Fruit fly (Drosophila melanogaster) whole organism, embryonic: Measurements from ENCODE around the gene CG44040.
A peak's percentile ranks its signal among the peaks of the same experiment; 100 is the strongest.

Source experiments
- CG10147 ChIP-seq: fragments of 200-800 bp; sonication (Bioruptor generic); optimal IDR thresholded peaks from 2 replicates; lab custom pipeline; 2019; ENCODE audit warnings: missing biosample characterization, mild to moderate bottlenecking, missing genetic modification characterization, moderate library complexity
- CG10267 ChIP-seq: fragments of 200-800 bp; sonication (Bioruptor generic); optimal IDR thresholded peaks from 2 replicates; lab custom pipeline; 2018; ENCODE audit warnings: missing biosample characterization, mild to moderate bottlenecking, missing genetic modification characterization, moderate library complexity
- CG11085 ChIP-seq: fragments of 200-800 bp; sonication (Bioruptor generic); IDR thresholded peaks from 2 replicates; pipeline ENCODE4 v1.3.6; 2022; ENCODE audit warnings: missing biosample characterization, missing genetic modification characterization
- CG11723 ChIP-seq: fragments of 200-800 bp; sonication (Bioruptor generic); optimal IDR thresholded peaks from 2 replicates; lab custom pipeline; 2017; ENCODE audit warnings: missing biosample characterization, mild to moderate bottlenecking, missing genetic modification characterization
- CG13287 ChIP-seq: fragments of 200-800 bp; sonication (Bioruptor generic); IDR thresholded peaks from 2 replicates; pipeline ENCODE4 v1.3.6; 2022; ENCODE audit warnings: missing biosample characterization, missing genetic modification characterization; ENCODE audit not compliant: partially characterized antibody
- CG13424 ChIP-seq: fragments of 200-800 bp; sonication (Bioruptor generic); optimal IDR thresholded peaks from 2 replicates; lab custom pipeline; 2019; ENCODE audit warnings: missing biosample characterization, mild to moderate bottlenecking, missing genetic modification characterization, moderate library complexity
- CG13775 ChIP-seq: fragments of 200-800 bp; sonication (Bioruptor generic); optimal IDR thresholded peaks from 3 replicates; lab custom pipeline; 2017; ENCODE audit warnings: missing biosample characterization, mild to moderate bottlenecking, missing genetic modification characterization
- CG14860 ChIP-seq: fragments of 200-800 bp; sonication (Bioruptor generic); IDR thresholded peaks from 3 replicates; pipeline ENCODE4 v1.3.6; 2022; ENCODE audit warnings: missing biosample characterization, missing genetic modification characterization; ENCODE audit not compliant: partially characterized antibody
- CG15514 ChIP-seq: fragments of 200-800 bp; sonication (Bioruptor generic); optimal IDR thresholded peaks from 3 replicates; lab custom pipeline; 2017; ENCODE audit warnings: missing biosample characterization, missing genetic modification characterization, mild to moderate bottlenecking, moderate library complexity, missing genetic modification reagents
- CG1603 ChIP-seq: fragments of 200-800 bp; sonication (Bioruptor generic); optimal IDR thresholded peaks from 2 replicates; lab custom pipeline; 2019; ENCODE audit warnings: missing biosample characterization, mild to moderate bottlenecking, missing genetic modification characterization, moderate library complexity
- CG17829 ChIP-seq: fragments of 200-800 bp; optimal IDR thresholded peaks from 2 replicates; lab custom pipeline; 2019; ENCODE audit warnings: missing biosample characterization, mild to moderate bottlenecking, missing genetic modification characterization, moderate library complexity
- CG18476 ChIP-seq: fragments of 200-800 bp; sonication (Bioruptor generic); optimal IDR thresholded peaks from 2 replicates; lab custom pipeline; 2016; ENCODE audit warnings: missing biosample characterization, mild to moderate bottlenecking, missing genetic modification characterization
- CG2889 ChIP-seq: fragments of 200-800 bp; sonication (Bioruptor generic); IDR thresholded peaks from 3 replicates; pipeline ENCODE4 v1.3.6; 2022; ENCODE audit warnings: missing biosample characterization, missing genetic modification characterization
- CG30020 ChIP-seq: fragments of 200-800 bp; optimal IDR thresholded peaks from 2 replicates; lab custom pipeline; 2019; ENCODE audit warnings: missing biosample characterization, mild to moderate bottlenecking, missing genetic modification characterization, moderate library complexity
- CG30403 ChIP-seq: fragments of 200-800 bp; sonication (Bioruptor generic); optimal IDR thresholded peaks from 3 replicates; lab custom pipeline; 2016; ENCODE audit warnings: missing biosample characterization, missing genetic modification characterization
- CG31224 ChIP-seq: fragments of 200-800 bp; sonication (Bioruptor generic); IDR thresholded peaks from 2 replicates; pipeline ENCODE4 v1.3.6; 2022; ENCODE audit warnings: missing biosample characterization, missing genetic modification characterization
- CG33557 ChIP-seq: fragments of 200-800 bp; sonication (Bioruptor generic); optimal IDR thresholded peaks from 2 replicates; lab custom pipeline; 2019; ENCODE audit warnings: missing biosample characterization, mild to moderate bottlenecking, missing genetic modification characterization, moderate library complexity
- CG3847 ChIP-seq: fragments of 200-800 bp; sonication (Bioruptor generic); IDR thresholded peaks from 2 replicates; pipeline ENCODE4 v1.3.6; 2022; ENCODE audit warnings: missing biosample characterization, missing genetic modification characterization
- CG43689 ChIP-seq: fragments of 200-800 bp; sonication (Bioruptor generic); IDR thresholded peaks from 2 replicates; pipeline ENCODE4 v1.3.6; 2022; ENCODE audit warnings: missing biosample characterization, missing genetic modification characterization
- CG4424 ChIP-seq: fragments of 200-800 bp; sonication (Bioruptor generic); optimal IDR thresholded peaks from 3 replicates; lab custom pipeline; 2016; ENCODE audit warnings: missing biosample characterization, missing genetic modification characterization
- CG8944 ChIP-seq: fragments of 200-800 bp; sonication (Bioruptor generic); optimal IDR thresholded peaks from 3 replicates; lab custom pipeline; 2016; ENCODE audit warnings: missing biosample characterization, missing genetic modification characterization
- CG9215 ChIP-seq: fragments of 200-800 bp; sonication (Bioruptor generic); IDR thresholded peaks from 2 replicates; pipeline ENCODE4 v1.3.6; 2022; ENCODE audit warnings: missing biosample characterization, missing genetic modification characterization
- CTCF ChIP-seq: fragments of 200-800 bp; sonication (Bioruptor generic); optimal IDR thresholded peaks from 2 replicates; lab custom pipeline; 2017; ENCODE audit warnings: missing biosample characterization, mild to moderate bottlenecking, missing genetic modification characterization, moderate library complexity
- Dbx ChIP-seq: fragments of 200-800 bp; sonication (Bioruptor generic); IDR thresholded peaks from 3 replicates; pipeline ENCODE4 v1.3.6; 2022; ENCODE audit warnings: missing biosample characterization, missing genetic modification characterization
- E2f2 ChIP-seq: fragments of 200-800 bp; sonication (Bioruptor generic); IDR thresholded peaks from 2 replicates; pipeline ENCODE4 v1.3.6; 2022; ENCODE audit warnings: missing biosample characterization, missing genetic modification characterization
- Hr39 ChIP-seq: fragments of >200 bp; optimal IDR thresholded peaks from 2 replicates; lab custom pipeline; 2017
- Hsf ChIP-seq: fragments of 200-800 bp; sonication (Bioruptor generic); optimal IDR thresholded peaks from 3 replicates; lab custom pipeline; 2016; ENCODE audit warnings: missing biosample characterization, missing genetic modification characterization
- Max ChIP-seq: fragments of 200-800 bp; sonication (Bioruptor generic); optimal IDR thresholded peaks from 2 replicates; lab custom pipeline; 2016; ENCODE audit warnings: missing biosample characterization, mild to moderate bottlenecking, missing genetic modification characterization
- Nf-YB ChIP-seq: fragments of 200-800 bp; sonication (Bioruptor generic); optimal IDR thresholded peaks from 3 replicates; lab custom pipeline; 2019; ENCODE audit warnings: missing biosample characterization, mild to moderate bottlenecking, missing genetic modification characterization, moderate library complexity
- Poxn ChIP-seq: fragments of 200-800 bp; sonication (Bioruptor generic); IDR thresholded peaks from 2 replicates; pipeline ENCODE4 v1.3.6; 2022; ENCODE audit warnings: missing biosample characterization, missing genetic modification characterization
- Rfx ChIP-seq: fragments of 200-800 bp; sonication (Bioruptor generic); IDR thresholded peaks from 2 replicates; pipeline ENCODE4 v1.3.6; 2022; ENCODE audit warnings: missing biosample characterization, missing genetic modification characterization
- Rx ChIP-seq: fragments of 200-800 bp; sonication (Bioruptor generic); IDR thresholded peaks from 2 replicates; pipeline ENCODE4 v1.3.6; 2022; ENCODE audit warnings: missing biosample characterization, missing genetic modification characterization
- Spps ChIP-seq: fragments of 200-800 bp; sonication (Bioruptor generic); optimal IDR thresholded peaks from 2 replicates; lab custom pipeline; 2018; ENCODE audit warnings: missing biosample characterization, mild to moderate bottlenecking, missing genetic modification characterization
- amos ChIP-seq: fragments of 200-800 bp; sonication (Bioruptor generic); IDR thresholded peaks from 2 replicates; pipeline ENCODE4 v1.3.6; 2022; ENCODE audit warnings: missing biosample characterization, missing genetic modification characterization; ENCODE audit not compliant: partially characterized antibody
- dysf ChIP-seq: fragments of 200-800 bp; sonication (Bioruptor generic); IDR thresholded peaks from 3 replicates; pipeline ENCODE4 v1.3.6; 2022; ENCODE audit warnings: missing biosample characterization, missing genetic modification characterization
- eve ChIP-seq, 2 experiments: fragments of >200 bp; optimal IDR thresholded peaks; 2 replicates each; lab custom pipeline; 2017; ENCODE audit warnings: missing biosample characterization in 2 of 2, missing genetic modification characterization in 2 of 2
- fd102C ChIP-seq: fragments of 200-800 bp; sonication (Bioruptor generic); optimal IDR thresholded peaks from 2 replicates; lab custom pipeline; 2018; ENCODE audit warnings: missing biosample characterization, mild to moderate bottlenecking, missing genetic modification characterization, moderate library complexity
- her ChIP-seq: fragments of 200-800 bp; sonication (Bioruptor generic); optimal IDR thresholded peaks from 2 replicates; lab custom pipeline; 2016; ENCODE audit warnings: missing biosample characterization, missing genetic modification characterization
- ind ChIP-seq: fragments of 200-800 bp; sonication (Bioruptor generic); optimal IDR thresholded peaks from 3 replicates; lab custom pipeline; 2016; ENCODE audit warnings: missing biosample characterization, missing genetic modification characterization
- inv ChIP-seq: fragments of 200-800 bp; sonication (Bioruptor generic); IDR thresholded peaks from 2 replicates; pipeline ENCODE4 v1.3.6; 2022; ENCODE audit warnings: missing biosample characterization, missing genetic modification characterization; ENCODE audit not compliant: partially characterized antibody
- luna ChIP-seq: fragments of 200-800 bp; sonication (Bioruptor generic); optimal IDR thresholded peaks from 2 replicates; lab custom pipeline; 2016; ENCODE audit warnings: missing biosample characterization, missing genetic modification characterization
- maf-S ChIP-seq: fragments of 200-800 bp; sonication (Bioruptor generic); optimal IDR thresholded peaks from 2 replicates; lab custom pipeline; 2016; ENCODE audit warnings: missing biosample characterization, missing genetic modification characterization
- nerfin-2 ChIP-seq: fragments of 200-800 bp; sonication (Bioruptor generic); IDR thresholded peaks from 2 replicates; pipeline ENCODE4 v1.3.6; 2022; ENCODE audit warnings: missing biosample characterization, missing genetic modification characterization; ENCODE audit not compliant: partially characterized antibody
- org-1 ChIP-seq: fragments of 200-800 bp; sonication (Bioruptor generic); optimal IDR thresholded peaks from 2 replicates; lab custom pipeline; 2017; ENCODE audit warnings: missing biosample characterization, missing genetic modification characterization
- ro ChIP-seq: fragments of 200-800 bp; sonication (Bioruptor generic); IDR thresholded peaks from 2 replicates; pipeline ENCODE4 v1.3.6; 2022; ENCODE audit warnings: missing biosample characterization, missing genetic modification characterization
- schlank ChIP-seq: fragments of 200-800 bp; sonication (Bioruptor generic); optimal IDR thresholded peaks from 2 replicates; lab custom pipeline; 2018; ENCODE audit warnings: missing biosample characterization, mild to moderate bottlenecking, missing genetic modification characterization
- sisA ChIP-seq: fragments of 200-800 bp; sonication (Bioruptor generic); IDR thresholded peaks from 2 replicates; pipeline ENCODE4 v1.3.6; 2022; ENCODE audit warnings: missing biosample characterization, missing genetic modification characterization
- sug ChIP-seq: fragments of 200-800 bp; optimal IDR thresholded peaks from 2 replicates; lab custom pipeline; 2019; ENCODE audit warnings: missing biosample characterization, mild to moderate bottlenecking, missing genetic modification characterization, moderate library complexity
- tna ChIP-seq: fragments of 200-800 bp; sonication (Bioruptor generic); IDR thresholded peaks from 2 replicates; pipeline ENCODE4 v1.3.6; 2022; ENCODE audit warnings: missing biosample characterization, missing genetic modification characterization; ENCODE audit not compliant: partially characterized antibody
- yki ChIP-seq: fragments of >200 bp; optimal IDR thresholded peaks from 3 replicates; lab custom pipeline; 2018
- zen ChIP-seq: fragments of 200-800 bp; sonication (Bioruptor generic); optimal IDR thresholded peaks from 3 replicates; lab custom pipeline; 2018; ENCODE audit warnings: missing biosample characterization, mild to moderate bottlenecking, missing genetic modification characterization, moderate library complexity
- zfh1 ChIP-seq: fragments of 200-800 bp; sonication (Bioruptor generic); IDR thresholded peaks from 3 replicates; pipeline ENCODE4 v1.3.6; 2022; ENCODE audit warnings: missing biosample characterization, missing genetic modification characterization

CG44040 gene

dm6 chr3R:15332994-15333393 is 12.8 kb downstream of the CG44040 start, which contains the start of the genes Fkbp39 and Cyfip (continued):
- TF ChIP-seq amos (GFP tag; lab: Robert Waterston, UW) (peak; percentile 77; the same call in 1 of the 2 replicates), nerfin-2 (GFP tag; lab: Robert Waterston, UW) (peak; percentile 39; the same call in 1 of the 2 replicates), CG2889 (GFP tag; lab: Robert Waterston, UW) (no peak), yki (lab: Kevin White, UChicago) (no peak), CG11723 (GFP tag; lab: Kevin White, UChicago) (no peak), E2f2 (GFP tag; lab: Robert Waterston, UW) (peak; percentile 78), CG13287 (peak; percentile 85), CG13424 (tag; lab: Kevin White, UChicago) (peak; percentile 26), ind (GFP tag; lab: Kevin White, UChicago) (peak; percentile 25), Max (GFP tag; lab: Kevin White, UChicago) (peak; percentile 54), Hsf (peak; percentile 46), CG14860 (GFP tag; lab: Robert Waterston, UW) (0 out of 3 replicates have a peak, but pooled peaks have one; percentile 42), Spps (tag; lab: Kevin White, UChicago) (no peak), Dbx (GFP tag; lab: Robert Waterston, UW) (peak; percentile 80), tna (GFP tag; lab: Robert Waterston, UW) (0 out of 2 replicates have a peak, but pooled peaks have one; percentile 34), sug (tag; lab: Kevin White, UChicago) (peak; percentile 64), CG31224 (no peak), CG8944 (peak; percentile 38), CG33557 (GFP tag; lab: Kevin White, UChicago) (no peak), CG15514 (GFP tag; lab: Kevin White, UChicago) (peak; percentile 97), zfh1 (GFP tag; lab: Robert Waterston, UW) (no peak), her (GFP tag; lab: Kevin White, UChicago) (peak; percentile 71), Poxn (no peak), CG30020 (tag; lab: Kevin White, UChicago) (peak; percentile 40), sisA (GFP tag; lab: Robert Waterston, UW) (no peak; the same call in 1 of the 2 replicates), inv (GFP tag; lab: Robert Waterston, UW) (peak; percentile 59), CG30403 (GFP tag; lab: Kevin White, UChicago) (peak; percentile 33), CG1603 (tag; lab: Kevin White, UChicago) (peak; percentile 93), dysf (0 out of 3 replicates have a peak, but pooled peaks have one; percentile 21), Rfx (GFP tag; lab: Robert Waterston, UW) (peak; percentile 84), CG18476 (GFP tag; lab: Kevin White, UChicago) (no peak), ro (GFP tag; lab: Robert Waterston, UW) (no peak), CG3847 (GFP tag; lab: Robert Waterston, UW) (peak; percentile 69), CG11085 (GFP tag; lab: Robert Waterston, UW) (no peak), CG13775 (GFP tag; lab: Kevin White, UChicago) (peak; percentile 40), org-1 (GFP tag; lab: Kevin White, UChicago) (no peak), Hr39 (no peak), CTCF (GFP tag; lab: Kevin White, UChicago) (peak; percentile 34), CG43689 (no peak), CG10267 (peak; percentile 60), CG9215 (GFP tag; lab: Robert Waterston, UW) (no peak), Nf-YB (GFP tag; lab: Kevin White, UChicago) (peak; percentile 48), fd102C (GFP tag; lab: Kevin White, UChicago) (peak; percentile 4), CG17829 (tag; lab: Kevin White, UChicago) (peak; percentile 77), Rx (GFP tag; lab: Robert Waterston, UW) (no peak), CG10147 (no peak), CG4424 (GFP tag; lab: Kevin White, UChicago) (no peak), luna (GFP tag; lab: Kevin White, UChicago) (peak; percentile 7), maf-S (peak; percentile 60), schlank (tag; lab: Kevin White, UChicago) (no peak), eve (GFP tag; optimal IDR thresholded peaks at IDR 0.05; lab: Kevin White, UChicago) (no peak), zen (tag; lab: Kevin White, UChicago) (peak; percentile 54)
